Fruit fly (Drosophila melanogaster) whole organism, pupa: Measurements from ENCODE around the gene CG1309.

Experiments used
- CG14655 ChIP-seq: fragments of 200-800 bp; sonication (Bioruptor generic); optimal IDR thresholded peaks from 3 replicates; lab custom pipeline; 2017; ENCODE audit warnings: mild to moderate bottlenecking, missing biosample characterization, missing genetic modification reagents, missing genetic modification characterization
- CG15710 ChIP-seq: fragments of 200-800 bp; sonication (Bioruptor generic); optimal IDR thresholded peaks from 2 replicates; lab custom pipeline; 2018; ENCODE audit warnings: missing biosample characterization, mild to moderate bottlenecking, missing genetic modification characterization, moderate library complexity
- CG4496 ChIP-seq: fragments of 200-800 bp; sonication (Bioruptor generic); IDR thresholded peaks from 3 replicates; pipeline ENCODE4 v1.3.6; 2022; ENCODE audit warnings: missing biosample characterization, missing genetic modification characterization
- CG8159 ChIP-seq: fragments of 200-800 bp; sonication (Bioruptor generic); optimal IDR thresholded peaks from 3 replicates; lab custom pipeline; 2018; ENCODE audit warnings: missing biosample characterization, mild to moderate bottlenecking, missing genetic modification characterization, moderate library complexity
- CG8301 ChIP-seq: fragments of 200-800 bp; sonication (Bioruptor generic); optimal IDR thresholded peaks from 2 replicates; lab custom pipeline; 2018; ENCODE audit warnings: missing biosample characterization, mild to moderate bottlenecking, missing genetic modification characterization
- D1 ChIP-seq: fragments of 200-800 bp; sonication (Bioruptor generic); optimal IDR thresholded peaks from 2 replicates; lab custom pipeline; 2018; ENCODE audit warnings: missing biosample characterization, mild to moderate bottlenecking, missing genetic modification characterization, moderate library complexity
- Pif1A ChIP-seq: fragments of 200-800 bp; sonication (Bioruptor generic); optimal IDR thresholded peaks from 3 replicates; lab custom pipeline; 2016; ENCODE audit warnings: missing biosample characterization, missing genetic modification characterization
- Snoo ChIP-seq: fragments of 200-800 bp; sonication (Bioruptor generic); optimal IDR thresholded peaks from 3 replicates; lab custom pipeline; 2017; ENCODE audit warnings: missing biosample characterization, mild to moderate bottlenecking, missing genetic modification characterization, inconsistent platforms
- gl ChIP-seq: fragments of 200-800 bp; sonication (Bioruptor generic); optimal IDR thresholded peaks from 2 replicates; lab custom pipeline; 2018; ENCODE audit warnings: missing biosample characterization, mild to moderate bottlenecking, missing genetic modification characterization

dm6 chr3L:4252862-4253610 lies 6.2 kb upstream of the CG1309 start:
- TF ChIP-seq CG8301 (tag; lab: Kevin White, UChicago) (no peak), CG15710 (tag; lab: Kevin White, UChicago) (no peak), CG4496 (GFP tag; lab: Robert Waterston, UW) (peak; percentile 40; the same call in 1 of the 3 replicates), D1 (no peak), gl (no peak), CG8159 (tag; lab: Kevin White, UChicago) (no peak), CG14655 (GFP tag; lab: Kevin White, UChicago) (no peak), Snoo (tag; lab: Kevin White, UChicago) (no peak), Pif1A (GFP tag; lab: Kevin White, UChicago) (no peak)
